Fruit fly (Drosophila melanogaster) whole organism, embryonic: ENCODE results near the gene MED14.

Experiments used
- BEAF-32 ChIP-seq: fragments of 200-800 bp; sonication (Bioruptor generic); optimal IDR thresholded peaks from 3 replicates; lab custom pipeline; 2017; ENCODE audit warnings: missing biosample characterization, missing genetic modification characterization, mild to moderate bottlenecking, moderate library complexity, missing genetic modification reagents
- CG14441 ChIP-seq: fragments of 200-800 bp; sonication (Bioruptor generic); IDR thresholded peaks from 2 replicates; pipeline ENCODE4 v1.3.6; 2022; ENCODE audit warnings: missing biosample characterization, missing genetic modification characterization
- CG15696 ChIP-seq: fragments of 200-800 bp; sonication (Bioruptor generic); optimal IDR thresholded peaks from 2 replicates; lab custom pipeline; 2019; ENCODE audit warnings: missing biosample characterization, mild to moderate bottlenecking, missing genetic modification characterization, moderate library complexity
- CG1602 ChIP-seq: fragments of 200-800 bp; sonication (Bioruptor generic); optimal IDR thresholded peaks from 3 replicates; lab custom pipeline; 2016; ENCODE audit warnings: missing biosample characterization, missing genetic modification characterization
- CG17186 ChIP-seq: fragments of 200-800 bp; sonication (Bioruptor generic); optimal IDR thresholded peaks from 3 replicates; lab custom pipeline; 2017; ENCODE audit warnings: missing biosample characterization, missing genetic modification reagents, missing genetic modification characterization
- CG17361 ChIP-seq: fragments of 200-800 bp; sonication (Bioruptor generic); IDR thresholded peaks from 3 replicates; pipeline ENCODE4 v1.3.6; 2022; ENCODE audit warnings: missing biosample characterization, missing genetic modification characterization
- CG17612 ChIP-seq: fragments of 200-800 bp; sonication (Bioruptor generic); IDR thresholded peaks from 2 replicates; pipeline ENCODE4 v1.3.6; 2022; ENCODE audit warnings: missing biosample characterization, missing genetic modification characterization
- CG34422 ChIP-seq: fragments of 200-800 bp; sonication (Bioruptor generic); IDR thresholded peaks from 3 replicates; pipeline ENCODE4 v1.3.6; 2022; ENCODE audit warnings: missing biosample characterization, missing genetic modification characterization
- CG3847 ChIP-seq: fragments of 200-800 bp; sonication (Bioruptor generic); IDR thresholded peaks from 2 replicates; pipeline ENCODE4 v1.3.6; 2022; ENCODE audit warnings: missing biosample characterization, missing genetic modification characterization
- CG7786 ChIP-seq: fragments of 200-800 bp; sonication (Bioruptor generic); optimal IDR thresholded peaks from 2 replicates; lab custom pipeline; 2016; ENCODE audit warnings: missing biosample characterization, missing genetic modification characterization
- CG8478 ChIP-seq: fragments of >200 bp; optimal IDR thresholded peaks from 2 replicates; lab custom pipeline; 2018
- D ChIP-seq, 2 experiments: fragments of 200-800 bp in 1 of 2; fragments of >200 bp in 1 of 2; sonication (Bioruptor generic) in 1 of 2; optimal IDR thresholded peaks; 2 replicates in 1 of 2; 3 replicates in 1 of 2; lab custom pipeline; 2017; ENCODE audit warnings: mild to moderate bottlenecking in 1 of 2, missing biosample characterization in 1 of 2, missing genetic modification characterization in 1 of 2, missing genetic modification reagents in 1 of 2
- E2f1 ChIP-seq: fragments of 200-800 bp; sonication (Bioruptor generic); IDR thresholded peaks from 2 replicates; pipeline ENCODE4 v1.3.6; 2022; ENCODE audit warnings: missing biosample characterization, missing genetic modification characterization
- ERR ChIP-seq: fragments of 200-800 bp; sonication (Bioruptor generic); optimal IDR thresholded peaks from 2 replicates; lab custom pipeline; 2016; ENCODE audit warnings: missing biosample characterization, missing genetic modification characterization
- Elba2 ChIP-seq: fragments of 200-800 bp; sonication (Bioruptor generic); optimal IDR thresholded peaks from 3 replicates; lab custom pipeline; 2016; ENCODE audit warnings: missing biosample characterization, missing genetic modification characterization
- Fer2 ChIP-seq: fragments of 200-800 bp; sonication (Bioruptor generic); optimal IDR thresholded peaks from 2 replicates; lab custom pipeline; 2018; ENCODE audit warnings: missing biosample characterization, mild to moderate bottlenecking, missing genetic modification characterization, moderate library complexity
- Fer3 ChIP-seq: fragments of 200-800 bp; sonication (Bioruptor generic); optimal IDR thresholded peaks from 2 replicates; lab custom pipeline; 2018; ENCODE audit warnings: missing biosample characterization, mild to moderate bottlenecking, missing genetic modification characterization, moderate library complexity
- Gug ChIP-seq: fragments of 200-800 bp; sonication (Bioruptor generic); IDR thresholded peaks from 4 replicates; pipeline ENCODE4 v1.3.6; 2022; ENCODE audit warnings: missing biosample characterization, missing genetic modification characterization
- H15 ChIP-seq: fragments of 200-800 bp; sonication (Bioruptor generic); IDR thresholded peaks from 3 replicates; pipeline ENCODE4 v1.3.6; 2022; ENCODE audit warnings: missing biosample characterization, missing genetic modification characterization
- HLH3B ChIP-seq: fragments of 200-800 bp; sonication (Bioruptor generic); IDR thresholded peaks from 2 replicates; pipeline ENCODE4 v1.3.6; 2022; ENCODE audit warnings: missing biosample characterization, missing genetic modification characterization
- Hey ChIP-seq: fragments of 200-800 bp; sonication (Bioruptor generic); optimal IDR thresholded peaks from 3 replicates; lab custom pipeline; 2018; ENCODE audit warnings: missing biosample characterization, mild to moderate bottlenecking, missing genetic modification characterization
- Hsf ChIP-seq: fragments of 200-800 bp; sonication (Bioruptor generic); optimal IDR thresholded peaks from 3 replicates; lab custom pipeline; 2016; ENCODE audit warnings: missing biosample characterization, missing genetic modification characterization
- Lhr ChIP-seq: fragments of 200-800 bp; sonication (Bioruptor generic); optimal IDR thresholded peaks from 3 replicates; lab custom pipeline; 2017; ENCODE audit warnings: mild to moderate bottlenecking, missing biosample characterization, missing genetic modification reagents, missing genetic modification characterization
- Mrtf ChIP-seq: fragments of 200-800 bp; sonication (Bioruptor generic); IDR thresholded peaks from 3 replicates; pipeline ENCODE4 v1.3.6; 2022; ENCODE audit warnings: missing biosample characterization, missing genetic modification characterization
- aop ChIP-seq: fragments of 200-800 bp; sonication (Bioruptor generic); IDR thresholded peaks from 2 replicates; pipeline ENCODE4 v1.3.6; 2022; ENCODE audit warnings: missing biosample characterization, missing genetic modification characterization
- ara ChIP-seq: fragments of 200-800 bp; sonication (Bioruptor generic); IDR thresholded peaks from 2 replicates; pipeline ENCODE4 v1.3.6; 2022; ENCODE audit warnings: missing biosample characterization, missing genetic modification characterization
- bab2 ChIP-seq: fragments of 200-800 bp; sonication (Bioruptor generic); optimal IDR thresholded peaks from 2 replicates; lab custom pipeline; 2016; ENCODE audit warnings: missing biosample characterization, missing genetic modification characterization
- crc ChIP-seq: fragments of 200-800 bp; sonication (Bioruptor generic); optimal IDR thresholded peaks from 2 replicates; lab custom pipeline; 2016; ENCODE audit warnings: missing biosample characterization, missing genetic modification characterization
- disco-r ChIP-seq: fragments of 200-800 bp; sonication (Bioruptor generic); optimal IDR thresholded peaks from 2 replicates; lab custom pipeline; 2016; ENCODE audit warnings: missing biosample characterization, missing genetic modification characterization
- dmrt99B ChIP-seq: fragments of 200-800 bp; sonication (Bioruptor generic); optimal IDR thresholded peaks from 2 replicates; lab custom pipeline; 2018; ENCODE audit warnings: missing biosample characterization, mild to moderate bottlenecking, missing genetic modification characterization, moderate library complexity
- ems ChIP-seq: fragments of 200-800 bp; sonication (Bioruptor generic); optimal IDR thresholded peaks from 3 replicates; lab custom pipeline; 2016; ENCODE audit warnings: missing biosample characterization, missing genetic modification characterization
- esg ChIP-seq: fragments of 200-800 bp; sonication (Bioruptor generic); conservative IDR thresholded peaks from 2 replicates; pipeline ENCODE4 v1.3.6; 2022; ENCODE audit warnings: missing biosample characterization, missing genetic modification characterization
- eve ChIP-seq, 2 experiments: fragments of >200 bp; optimal IDR thresholded peaks; 2 replicates each; lab custom pipeline; 2017; ENCODE audit warnings: missing biosample characterization in 2 of 2, missing genetic modification characterization in 2 of 2
- exex ChIP-seq: fragments of 200-800 bp; sonication (Bioruptor generic); optimal IDR thresholded peaks from 4 replicates; lab custom pipeline; 2018; ENCODE audit warnings: missing biosample characterization, mild to moderate bottlenecking, missing genetic modification characterization, moderate library complexity
- grau ChIP-seq: fragments of 200-800 bp; optimal IDR thresholded peaks from 3 replicates; lab custom pipeline; 2019; ENCODE audit warnings: missing biosample characterization, mild to moderate bottlenecking, missing genetic modification characterization, moderate library complexity
- jigr1 ChIP-seq: fragments of 200-800 bp; sonication (Bioruptor generic); IDR thresholded peaks from 3 replicates; pipeline ENCODE4 v1.3.6; 2022; ENCODE audit warnings: missing biosample characterization, missing genetic modification characterization
- ken ChIP-seq: fragments of 200-800 bp; sonication (Bioruptor generic); IDR thresholded peaks from 3 replicates; pipeline ENCODE4 v1.3.6; 2022; ENCODE audit warnings: missing biosample characterization, missing genetic modification characterization
- knrl ChIP-seq: fragments of 200-800 bp; sonication (Bioruptor generic); IDR thresholded peaks from 3 replicates; pipeline ENCODE4 v1.3.6; 2022; ENCODE audit warnings: missing biosample characterization, missing genetic modification characterization; ENCODE audit not compliant: partially characterized antibody
- lilli ChIP-seq: fragments of 200-800 bp; sonication (Bioruptor generic); optimal IDR thresholded peaks from 3 replicates; lab custom pipeline; 2016; ENCODE audit warnings: missing biosample characterization, missing genetic modification characterization
- mirr ChIP-seq: fragments of 200-800 bp; sonication (Bioruptor generic); optimal IDR thresholded peaks from 3 replicates; lab custom pipeline; 2018; ENCODE audit warnings: missing biosample characterization, mild to moderate bottlenecking, missing genetic modification characterization
- nerfin-2 ChIP-seq: fragments of 200-800 bp; sonication (Bioruptor generic); IDR thresholded peaks from 2 replicates; pipeline ENCODE4 v1.3.6; 2022; ENCODE audit warnings: missing biosample characterization, missing genetic modification characterization; ENCODE audit not compliant: partially characterized antibody
- peb ChIP-seq: fragments of 200-800 bp; sonication (Bioruptor generic); IDR thresholded peaks from 2 replicates; pipeline ENCODE4 v1.3.6; 2022; ENCODE audit warnings: missing biosample characterization, missing genetic modification characterization
- prd ChIP-seq, 3 experiments: fragments of >200 bp in 2 of 3; fragments of 200-800 bp in 1 of 3; sonication (Bioruptor generic) in 1 of 3; optimal IDR thresholded peaks in 2 of 3; IDR thresholded peaks in 1 of 3; 2 replicates in 2 of 3; 3 replicates in 1 of 3; pipeline versions ENCODE4 v1.3.6 to Lab custom; 2017 to 2022; ENCODE audit warnings: missing biosample characterization in 1 of 3, missing genetic modification characterization in 1 of 3
- pum ChIP-seq: fragments of 200-800 bp; sonication (Bioruptor generic); optimal IDR thresholded peaks from 2 replicates; lab custom pipeline; 2016; ENCODE audit warnings: missing biosample characterization, missing genetic modification characterization
- salm ChIP-seq: fragments of 200-800 bp; sonication (Bioruptor generic); optimal IDR thresholded peaks from 2 replicates; lab custom pipeline; 2018; ENCODE audit warnings: missing biosample characterization, mild to moderate bottlenecking, missing genetic modification characterization
- sens-2 ChIP-seq: fragments of 200-800 bp; sonication (Bioruptor generic); IDR thresholded peaks from 2 replicates; pipeline ENCODE4 v1.3.6; 2022; ENCODE audit warnings: missing biosample characterization, missing genetic modification characterization
- sima ChIP-seq: fragments of 200-800 bp; sonication (Bioruptor generic); optimal IDR thresholded peaks from 2 replicates; lab custom pipeline; 2016; ENCODE audit warnings: missing biosample characterization, missing genetic modification characterization
- tio ChIP-seq: fragments of 200-800 bp; sonication (Bioruptor generic); optimal IDR thresholded peaks from 2 replicates; lab custom pipeline; 2017; ENCODE audit warnings: missing biosample characterization, missing genetic modification characterization, inconsistent platforms
- wor ChIP-seq: fragments of 200-800 bp; sonication (Bioruptor generic); IDR thresholded peaks from 2 replicates; pipeline ENCODE4 v1.3.6; 2022; ENCODE audit warnings: missing biosample characterization, missing genetic modification characterization

The MED14 gene

dm6 chr3L:626498-627369 lies 33.7 kb downstream of the MED14 start (continued):
- TF ChIP-seq Hey (tag; lab: Kevin White, UChicago) (no peak), Fer3 (tag; lab: Kevin White, UChicago) (peak; percentile 38), CG34422 (GFP tag; lab: Robert Waterston, UW) (peak; percentile 68; the same call in 2 of the 3 replicates), aop (GFP tag; lab: Robert Waterston, UW) (0 out of 2 replicates have a peak, but pooled peaks have one; percentile 33), HLH3B (GFP tag; lab: Robert Waterston, UW) (peak; percentile 12; the same call in 1 of the 2 replicates), Gug (peak; percentile 71; the same call in 2 of the 4 replicates), pum (peak; percentile 11), salm (no peak), Mrtf (GFP tag; lab: Robert Waterston, UW) (peak; percentile 73), tio (GFP tag; lab: Kevin White, UChicago) (peak; percentile 51), lilli (peak; percentile 54), CG1602 (peak; percentile 33), E2f1 (GFP tag; lab: Robert Waterston, UW) (peak; percentile 57; the same call in 1 of the 2 replicates), wor (0 out of 2 replicates have a peak, but pooled peaks have one; percentile 23), H15 (GFP tag; lab: Robert Waterston, UW) (0 out of 3 replicates have a peak, but pooled peaks have one; percentile 55), exex (tag; lab: Kevin White, UChicago) (peak; percentile 69), Hsf (GFP tag; lab: Kevin White, UChicago) (peak; percentile 34), sima (GFP tag; lab: Kevin White, UChicago) (no peak), prd (optimal IDR thresholded peaks at IDR 0.05; lab: Kevin White, UChicago) (no peak), prd (GFP tag; IDR thresholded peaks at IDR 0.05; lab: Robert Waterston, UW) (peak; percentile 76), bab2 (GFP tag; lab: Kevin White, UChicago) (peak; percentile 10), ken (GFP tag; lab: Robert Waterston, UW) (peak; percentile 53; the same call in 1 of the 3 replicates), ems (no peak), grau (tag; lab: Kevin White, UChicago) (peak; percentile 47), ERR (GFP tag; lab: Kevin White, UChicago) (no peak), CG14441 (GFP tag; lab: Robert Waterston, UW) (peak; percentile 63; the same call in 1 of the 2 replicates)

- TF ChIP-seq CG17186 (GFP tag; lab: Kevin White, UChicago) (no peak), Elba2 (no peak), eve (GFP tag; optimal IDR thresholded peaks at IDR 0.05; lab: Kevin White, UChicago) (peak in 1 of 2 experiments; percentile 77), Fer2 (tag; lab: Kevin White, UChicago) (no peak), BEAF-32 (GFP tag; lab: Kevin White, UChicago) (no peak), CG15696 (tag; lab: Kevin White, UChicago) (no peak), nerfin-2 (GFP tag; lab: Robert Waterston, UW) (no peak), disco-r (GFP tag; lab: Kevin White, UChicago) (no peak), sens-2 (GFP tag; lab: Robert Waterston, UW) (no peak), CG17612 (0 out of 2 replicates have a peak, but pooled peaks have one; percentile 0), esg (GFP tag; lab: Robert Waterston, UW) (no peak), CG8478 (no peak), peb (GFP tag; lab: Robert Waterston, UW) (no peak), knrl (GFP tag; lab: Robert Waterston, UW) (no peak), CG17361 (peak; percentile 43; the same call in 1 of the 3 replicates), crc (no peak), D (optimal IDR thresholded peaks at IDR 0.05; lab: Kevin White, UChicago) (no peak), D (GFP tag; optimal IDR thresholded peaks at IDR 0.05; lab: Kevin White, UChicago) (no peak), ara (no peak), mirr (GFP tag; lab: Kevin White, UChicago) (no peak), dmrt99B (tag; lab: Kevin White, UChicago) (no peak), CG3847 (GFP tag; lab: Robert Waterston, UW) (no peak), Lhr (GFP tag; lab: Kevin White, UChicago) (no peak), jigr1 (GFP tag; lab: Robert Waterston, UW) (no peak), CG7786 (GFP tag; lab: Kevin White, UChicago) (no peak)
Measured at dm6 chr3L:627370-627769, 34.3 kb downstream of the MED14 start.
